Worm (Caenorhabditis elegans) whole organism, L4 larva: ENCODE measurements around the gene F22D3.4.

Experiments
- ZK546.5 ChIP-seq, 2 experiments: sonication (generic microtip); optimal IDR thresholded peaks; 2 replicates each; lab custom pipeline; 2017; ENCODE audit warnings: missing biosample characterization in 2 of 2, missing genetic modification characterization in 2 of 2
- ama-1 ChIP-seq: fragments of 150-350 bp; optimal IDR thresholded peaks from 2 replicates; lab custom pipeline; 2014; ENCODE audit warnings: inconsistent platforms, mixed read lengths
- lin-39 ChIP-seq: fragments of 150-350 bp; optimal IDR thresholded peaks from 2 replicates; lab custom pipeline; 2014; ENCODE audit warnings: missing biosample characterization, missing genetic modification reagents, missing genetic modification characterization
- mxl-3 ChIP-seq: fragments of 200-800 bp; sonication (Bioruptor generic); optimal IDR thresholded peaks from 2 replicates; lab custom pipeline; 2018; ENCODE audit warnings: mild to moderate bottlenecking, missing genetic modification characterization, missing compliant biosample characterization

ce11 chrII:6928416-6928815 lies 1.0 kb upstream of the F22D3.4 start, which contains the start of gene flcn-1:
- no peak for TF ChIP-seq ZK546.5 (tag; optimal IDR thresholded peaks at IDR 0.05; lab: Kevin White, UChicago)
- no peak for TF ChIP-seq ama-1
- TF ChIP-seq lin-39 = no peak
- no peak for TF ChIP-seq mxl-3 (GFP tag; lab: Kevin White, UChicago)
